Fruit fly (Drosophila melanogaster) S2 (cell line): ENCODE measurements around the gene RpS15Aa.

Source experiments
- CG8478 ChIP-seq: fragments of >200 bp; optimal IDR thresholded peaks from 2 replicates; lab custom pipeline; 2018
- CTCF ChIP-seq, 2 experiments: fragments of >200 bp; optimal IDR thresholded peaks; 2 replicates each; lab custom pipeline; 2018

Gene RpS15Aa

dm6 chrX:13368149-13368548 lies 30.6 kb upstream of the RpS15Aa start, which contains the start of gene dmrt11E:
TSS of gene dmrt11E (plus strand) at chrX:13368191.
- no peak for TF ChIP-seq CTCF (optimal IDR thresholded peaks at IDR 0.05; lab: Kevin White, UChicago)
- TF ChIP-seq CG8478, result no peak

dm6 chrX:13358948-13359347 lies 21.4 kb upstream of the RpS15Aa start, which contains the start of gene Syt12:
TSS of gene Syt12 (plus strand) at chrX:13359248.
- no peak for TF ChIP-seq CG8478

dm6 chrX:13358240-13358799 lies 20.8 kb upstream of the RpS15Aa start:
- TF ChIP-seq CG8478, result no peak
- no peak for TF ChIP-seq CTCF (optimal IDR thresholded peaks at IDR 0.05; lab: Kevin White, UChicago)

- TF ChIP-seq CTCF (optimal IDR thresholded peaks at IDR 0.05; lab: Kevin White, UChicago) (no peak), CG8478 (no peak)
These were observed 9.5 kb upstream of the RpS15Aa start for dm6 chrX:13346998-13347397.

- TF ChIP-seq CG8478, result no peak
- no peak for TF ChIP-seq CTCF (optimal IDR thresholded peaks at IDR 0.05; lab: Kevin White, UChicago)
These were observed 7.8 kb upstream of the RpS15Aa start for dm6 chrX:13345327-13345726.

dm6 chrX:13338113-13338512 lies 608 bp upstream of the RpS15Aa start, which contains the start of gene CG15747:
TSS of gene CG15747 (plus strand) at chrX:13338318.
- TF ChIP-seq CG8478 (no peak), CTCF (optimal IDR thresholded peaks at IDR 0.05; lab: Kevin White, UChicago) (peak in 1 of 2 experiments; percentile 12)

- TF ChIP-seq CTCF (optimal IDR thresholded peaks at IDR 0.05; lab: Kevin White, UChicago) (no peak), CG8478 (no peak)
These were observed 2.9 kb downstream of the RpS15Aa start for dm6 chrX:13334434-13335146.

dm6 chrX:13332702-13333243 lies 4.7 kb downstream of the RpS15Aa start:
- TF ChIP-seq CTCF (optimal IDR thresholded peaks at IDR 0.05; lab: Kevin White, UChicago) (no peak), CG8478 (no peak)

dm6 chrX:13331814-13332701 lies 5.4 kb downstream of the RpS15Aa start:
- no peak for TF ChIP-seq CTCF (optimal IDR thresholded peaks at IDR 0.05; lab: Kevin White, UChicago)
- TF ChIP-seq CG8478, result no peak

- TF ChIP-seq CTCF (optimal IDR thresholded peaks at IDR 0.05; lab: Kevin White, UChicago) (peak; percentile 86 to 87), CG8478 (no peak)
These were observed 7.9 kb downstream of the RpS15Aa start, which contains the start of gene Prx2 for dm6 chrX:13329572-13330046. TSS of gene Prx2 (plus strand) at chrX:13329824.

dm6 chrX:13325310-13325709 lies 12.2 kb downstream of the RpS15Aa start:
- TF ChIP-seq CG8478 (no peak), CTCF (optimal IDR thresholded peaks at IDR 0.05; lab: Kevin White, UChicago) (no peak)

dm6 chrX:13323526-13323925 lies 14.0 kb downstream of the RpS15Aa start:
- TF ChIP-seq CTCF (optimal IDR thresholded peaks at IDR 0.05; lab: Kevin White, UChicago) (no peak), CG8478 (no peak)

- TF ChIP-seq CG8478 (no peak), CTCF (optimal IDR thresholded peaks at IDR 0.05; lab: Kevin White, UChicago) (no peak)
These were observed 14.4 kb downstream of the RpS15Aa start for dm6 chrX:13323114-13323513.

- TF ChIP-seq CTCF (optimal IDR thresholded peaks at IDR 0.05; lab: Kevin White, UChicago) (no peak), CG8478 (no peak)
These were observed 15.1 kb downstream of the RpS15Aa start for dm6 chrX:13322405-13322804.
